Worm (Caenorhabditis elegans) whole organism, L1 larva: ENCODE results near the gene srsx-19.
A peak's percentile ranks its signal among the peaks of the same experiment; 100 is the strongest.

Experiments used
- F16B12.6 ChIP-seq: fragments of 150-350 bp; optimal IDR thresholded peaks from 2 replicates; lab custom pipeline; 2014; ENCODE audit warnings: missing biosample characterization, missing genetic modification characterization
- aha-1 ChIP-seq: fragments of 150-350 bp; optimal IDR thresholded peaks from 2 replicates; lab custom pipeline; 2014; ENCODE audit warnings: missing biosample characterization, missing genetic modification characterization
- aly-2 ChIP-seq: fragments of 150-350 bp; optimal IDR thresholded peaks from 2 replicates; lab custom pipeline; 2014; ENCODE audit warnings: missing biosample characterization, missing genetic modification characterization
- ama-1 ChIP-seq: fragments of 150-350 bp; optimal IDR thresholded peaks from 2 replicates; lab custom pipeline; 2014
- ceh-63 ChIP-seq: fragments of 200-800 bp; sonication (Bioruptor generic); optimal IDR thresholded peaks from 2 replicates; lab custom pipeline; 2018; ENCODE audit warnings: mild to moderate bottlenecking, missing genetic modification characterization, missing compliant biosample characterization
- ceh-8 ChIP-seq: fragments of 200-800 bp; sonication (Bioruptor generic); optimal IDR thresholded peaks from 2 replicates; lab custom pipeline; 2018; ENCODE audit warnings: mild to moderate bottlenecking, missing genetic modification characterization, moderate library complexity, missing compliant biosample characterization
- ceh-82 ChIP-seq, 3 experiments: fragments of 150-350 bp in 1 of 3; sonication (generic microtip) in 2 of 3; optimal IDR thresholded peaks; 2 replicates each; lab custom pipeline; 2014 to 2017; ENCODE audit warnings: missing biosample characterization in 3 of 3, missing genetic modification characterization in 3 of 3
- ceh-88 ChIP-seq: fragments of 200-800 bp; sonication (Bioruptor generic); IDR thresholded peaks from 2 replicates; pipeline ENCODE4 v1.3.6; 2022; ENCODE audit warnings: missing genetic modification characterization, missing compliant biosample characterization
- egl-13 ChIP-seq: sonication (generic microtip); optimal IDR thresholded peaks from 2 replicates; lab custom pipeline; 2016; ENCODE audit warnings: missing genotype, missing genetic modification reagents, missing genetic modification characterization, missing compliant biosample characterization
- egl-27 ChIP-seq, 2 experiments: fragments of 150-350 bp in 1 of 2; sonication (generic microtip); optimal IDR thresholded peaks; 3 replicates each; lab custom pipeline; 2017 to 2018; ENCODE audit warnings: missing biosample characterization in 2 of 2, missing genetic modification characterization in 2 of 2, missing genetic modification reagents in 2 of 2
- elt-3 ChIP-seq, 6 experiments: fragments of 150-350 bp in 1 of 6; sonication (generic microtip); optimal IDR thresholded peaks; 2 replicates each; lab custom pipeline; 2017 to 2018; ENCODE audit warnings: missing biosample characterization in 6 of 6, missing genetic modification characterization in 6 of 6, inconsistent platforms in 1 of 6
- ets-5 ChIP-seq: fragments of 200-800 bp; sonication (Bioruptor generic); IDR thresholded peaks from 2 replicates; pipeline ENCODE4 v1.3.6; 2022; ENCODE audit warnings: missing genetic modification characterization, missing compliant biosample characterization
- fos-1 ChIP-seq: fragments of 150-350 bp; optimal IDR thresholded peaks from 2 replicates; lab custom pipeline; 2014; ENCODE audit warnings: missing biosample characterization, missing genetic modification characterization
- hlh-4 ChIP-seq: sonication (generic microtip); optimal IDR thresholded peaks from 2 replicates; lab custom pipeline; 2016; ENCODE audit warnings: mild to moderate bottlenecking, missing genetic modification characterization, missing compliant biosample characterization
- hpl-2 ChIP-seq: fragments of 150-350 bp; optimal IDR thresholded peaks from 2 replicates; lab custom pipeline; 2014; ENCODE audit warnings: missing biosample characterization, missing genetic modification reagents, missing genetic modification characterization
- lin-13 ChIP-seq: fragments of 150-350 bp; optimal IDR thresholded peaks from 2 replicates; lab custom pipeline; 2014; ENCODE audit warnings: missing biosample characterization, missing genetic modification reagents, missing genetic modification characterization
- lin-15B ChIP-seq: fragments of 150-350 bp; sonication (generic microtip); optimal IDR thresholded peaks from 3 replicates; lab custom pipeline; 2014; ENCODE audit warnings: missing biosample characterization, missing genetic modification characterization
- lin-35 ChIP-seq, 2 experiments: fragments of 150-350 bp; optimal IDR thresholded peaks; 2 replicates each; lab custom pipeline; 2014; ENCODE audit warnings: missing biosample characterization in 2 of 2, missing genetic modification characterization in 2 of 2, missing genetic modification reagents in 2 of 2
- lin-39 ChIP-seq: fragments of 150-350 bp; optimal IDR thresholded peaks from 2 replicates; lab custom pipeline; 2014; ENCODE audit warnings: missing biosample characterization, missing genetic modification reagents, missing genetic modification characterization
- mep-1 ChIP-seq: fragments of 150-350 bp; optimal IDR thresholded peaks from 2 replicates; lab custom pipeline; 2014; ENCODE audit warnings: missing biosample characterization, missing genetic modification characterization
- nhr-11 ChIP-seq: fragments of 150-350 bp; optimal IDR thresholded peaks from 2 replicates; lab custom pipeline; 2014; ENCODE audit warnings: missing biosample characterization, missing genetic modification characterization
- nhr-19 ChIP-seq: fragments of 200-800 bp; sonication (Bioruptor generic); conservative IDR thresholded peaks from 2 replicates; pipeline ENCODE4 v1.3.6; 2022; ENCODE audit warnings: missing genetic modification characterization, missing compliant biosample characterization
- nhr-20 ChIP-seq: sonication (generic microtip); optimal IDR thresholded peaks from 2 replicates; lab custom pipeline; 2016; ENCODE audit warnings: mild to moderate bottlenecking, missing genetic modification characterization, missing compliant biosample characterization
- nhr-28 ChIP-seq: fragments of 150-350 bp; optimal IDR thresholded peaks from 2 replicates; lab custom pipeline; 2014; ENCODE audit warnings: missing biosample characterization, missing genetic modification characterization
- nhr-71 ChIP-seq: sonication (generic microtip); optimal IDR thresholded peaks from 2 replicates; lab custom pipeline; 2016; ENCODE audit warnings: mild to moderate bottlenecking, missing genetic modification characterization, moderate library complexity, missing compliant biosample characterization
- nhr-77 ChIP-seq: fragments of 150-350 bp; optimal IDR thresholded peaks from 2 replicates; lab custom pipeline; 2014; ENCODE audit warnings: missing biosample characterization, missing genetic modification characterization
- nhr-84 ChIP-seq: sonication (generic microtip); optimal IDR thresholded peaks from 2 replicates; lab custom pipeline; 2017; ENCODE audit warnings: missing biosample characterization, missing genetic modification characterization
- nhr-85 ChIP-seq: sonication (generic microtip); peaks from one replicate; lab custom pipeline; 2016; ENCODE audit warnings: missing genetic modification characterization, inconsistent platforms, missing compliant biosample characterization
- pax-3 ChIP-seq: fragments of 200-800 bp; sonication (Bioruptor generic); optimal IDR thresholded peaks from 2 replicates; lab custom pipeline; 2018; ENCODE audit warnings: mild to moderate bottlenecking, missing genetic modification characterization, moderate library complexity, missing compliant biosample characterization
- pqm-1 ChIP-seq: sonication (generic microtip); optimal IDR thresholded peaks from 3 replicates; lab custom pipeline; 2017; ENCODE audit warnings: missing biosample characterization, missing genetic modification characterization
- skn-1 ChIP-seq: fragments of 150-350 bp; optimal IDR thresholded peaks from 2 replicates; lab custom pipeline; 2014; ENCODE audit warnings: missing biosample characterization, missing genetic modification characterization
- sup-37 ChIP-seq: fragments of 200-800 bp; sonication (Bioruptor generic); optimal IDR thresholded peaks from 2 replicates; lab custom pipeline; 2018; ENCODE audit warnings: mild to moderate bottlenecking, missing genetic modification characterization, missing compliant biosample characterization
- tbx-2 ChIP-seq: sonication (generic microtip); optimal IDR thresholded peaks from 2 replicates; lab custom pipeline; 2016; ENCODE audit warnings: missing genetic modification characterization, missing compliant biosample characterization
- zag-1 ChIP-seq: fragments of 150-350 bp; optimal IDR thresholded peaks from 2 replicates; lab custom pipeline; 2014; ENCODE audit warnings: missing biosample characterization, missing genetic modification characterization

Gene srsx-19

DNA sequence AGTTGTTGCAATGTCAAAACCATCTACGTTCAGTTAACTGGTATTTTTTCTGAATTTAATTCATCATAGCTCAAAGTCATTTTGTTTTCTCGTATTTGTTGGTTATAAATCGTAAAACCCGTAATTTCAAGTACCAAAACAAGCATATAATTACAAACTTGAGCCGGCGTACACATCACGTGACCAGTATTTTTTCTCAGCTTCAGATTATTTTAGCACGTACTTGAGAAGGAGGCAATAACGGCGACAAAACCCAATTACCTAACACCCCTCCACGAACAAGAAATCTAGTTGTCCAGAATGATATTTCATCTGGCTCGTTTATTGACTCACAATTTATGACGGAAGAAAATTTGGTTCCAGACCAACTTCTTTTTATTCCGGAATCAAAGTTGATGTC lies 28.6 kb upstream of the srsx-19 start, which contains the start of gene srx-135:
Gene srx-135, plus strand, starts transcription at position 301 of the 400 bp plus-strand sequence.
- TF ChIP-seq ama-1 (lab: Kevin White, UChicago) (no peak), egl-13 (tag; lab: Kevin White, UChicago) (no peak), ceh-88 (GFP tag; lab: Robert Waterston, UW) (no peak), mep-1 (tag; lab: Kevin White, UChicago) (no peak), fos-1 (tag; lab: Kevin White, UChicago) (no peak), nhr-85 (no peak), nhr-28 (tag; lab: Kevin White, UChicago) (no peak), elt-3 (tag; optimal IDR thresholded peaks at IDR 0.05; lab: Kevin White, UChicago) (no peak), egl-27 (tag; optimal IDR thresholded peaks at IDR 0.05; lab: Kevin White, UChicago) (no peak), lin-35 (GFP tag; optimal IDR thresholded peaks at IDR 0.05; lab: Kevin White, UChicago) (no peak), lin-39 (tag; lab: Kevin White, UChicago) (no peak), nhr-77 (tag; lab: Kevin White, UChicago) (no peak)

DNA sequence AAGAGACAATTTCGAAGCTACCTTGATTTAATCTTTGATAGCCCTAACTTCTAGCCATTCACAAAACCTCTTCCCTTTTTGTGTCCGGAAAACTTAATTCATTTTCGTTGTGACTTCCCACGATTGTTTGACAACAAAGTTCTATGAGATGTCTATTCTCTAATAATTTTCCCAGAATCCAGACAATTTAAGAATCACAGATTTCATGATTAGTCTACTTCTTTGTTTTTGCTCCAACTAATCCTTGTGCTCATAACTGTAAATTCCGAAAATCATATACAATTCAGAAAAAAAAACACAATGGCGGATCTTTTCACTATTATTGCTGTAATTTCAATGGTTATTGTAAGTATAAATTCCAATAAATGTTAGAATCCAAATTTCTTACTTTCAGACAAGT lies 25.0 kb upstream of the srsx-19 start, which contains the start of gene srx-137:
Gene srx-137, plus strand, starts transcription at position 301 of the 400 bp plus-strand sequence.
- TF ChIP-seq nhr-19 (GFP tag; lab: Robert Waterston, UW) = no peak
- no peak for TF ChIP-seq ceh-63 (GFP tag; lab: Kevin White, UChicago)
- TF ChIP-seq zag-1 (tag; lab: Kevin White, UChicago) = no peak
- TF ChIP-seq egl-27 (tag; optimal IDR thresholded peaks at IDR 0.05; lab: Kevin White, UChicago) = no peak
- TF ChIP-seq tbx-2 = no peak
- TF ChIP-seq F16B12.6 (tag; lab: Kevin White, UChicago) = no peak
- TF ChIP-seq pqm-1 (tag; lab: Kevin White, UChicago) = no peak
- TF ChIP-seq hpl-2 (GFP tag; lab: Kevin White, UChicago) = no peak
- TF ChIP-seq lin-35 (GFP tag; optimal IDR thresholded peaks at IDR 0.05; lab: Kevin White, UChicago) = no peak
- no peak for TF ChIP-seq lin-15B (tag; lab: Kevin White, UChicago)
- TF ChIP-seq ets-5 (GFP tag; lab: Robert Waterston, UW) = no peak
- TF ChIP-seq hlh-4 (tag; lab: Kevin White, UChicago) = no peak
- TF ChIP-seq ceh-8 (GFP tag; lab: Kevin White, UChicago) = no peak
- no peak for TF ChIP-seq sup-37
- no peak for TF ChIP-seq pax-3 (tag; lab: Kevin White, UChicago)
- no peak for TF ChIP-seq aha-1
- TF ChIP-seq, all 84 proteins: peak for 0

DNA sequence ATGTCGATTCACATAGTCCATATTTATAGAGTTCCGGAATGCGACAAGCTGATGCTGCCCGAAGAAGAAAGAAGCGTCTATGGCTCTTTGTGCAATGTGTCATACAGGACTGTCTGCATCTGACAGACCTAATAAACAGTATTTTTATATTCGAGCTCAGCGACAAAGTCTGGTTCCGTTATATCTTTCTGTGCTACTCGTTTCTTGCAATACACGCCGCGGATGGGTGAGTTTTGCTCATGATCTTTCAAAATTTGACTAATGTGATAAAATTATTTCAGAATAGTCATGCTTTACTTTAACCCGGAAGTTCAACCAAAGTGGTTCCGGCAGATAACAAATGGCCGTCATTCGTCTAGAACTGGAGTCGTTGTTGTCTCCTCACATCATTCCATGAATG lies 23.8 kb upstream of the srsx-19 start:
- no peak for TF ChIP-seq sup-37
- TF ChIP-seq lin-15B (tag; lab: Kevin White, UChicago) = no peak
- TF ChIP-seq ceh-82 (tag; optimal IDR thresholded peaks at IDR 0.05; lab: Kevin White, UChicago) = no peak
- no peak for TF ChIP-seq aly-2
- TF ChIP-seq nhr-20 (tag; lab: Kevin White, UChicago) = no peak
- TF ChIP-seq nhr-85 = no peak
- TF ChIP-seq nhr-71 = no peak
- TF ChIP-seq lin-13 (GFP tag; lab: Kevin White, UChicago) = no peak
- no peak for TF ChIP-seq egl-27 (tag; optimal IDR thresholded peaks at IDR 0.05; lab: Kevin White, UChicago)
- TF ChIP-seq elt-3 (tag; optimal IDR thresholded peaks at IDR 0.05; lab: Kevin White, UChicago) = no peak

DNA sequence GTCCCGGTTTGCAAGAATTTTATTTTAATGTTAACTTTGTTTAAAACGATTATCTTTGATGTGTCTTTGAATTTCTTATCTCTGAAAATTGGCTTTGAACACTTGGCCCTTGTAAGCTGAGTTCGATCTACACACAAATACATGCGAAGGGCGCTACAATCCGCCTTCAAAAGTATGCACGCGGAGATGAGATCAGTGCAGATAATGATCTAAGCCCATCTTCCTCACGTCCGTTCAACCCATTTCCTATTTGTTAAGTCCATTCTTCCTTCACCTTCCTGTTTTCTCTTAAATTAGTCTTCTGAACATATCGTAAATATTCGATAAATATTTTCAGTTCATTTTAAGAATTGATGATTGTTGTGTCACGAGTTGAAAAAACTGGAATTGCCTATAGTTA lies 21.1 kb upstream of the srsx-19 start, which contains the start of gene nhr-175:
Gene nhr-175, plus strand, starts transcription at position 339 of the 400 bp plus-strand sequence.
- no peak for TF ChIP-seq skn-1 (tag; lab: Kevin White, UChicago)
- TF ChIP-seq nhr-85 = peak; percentile 61

DNA sequence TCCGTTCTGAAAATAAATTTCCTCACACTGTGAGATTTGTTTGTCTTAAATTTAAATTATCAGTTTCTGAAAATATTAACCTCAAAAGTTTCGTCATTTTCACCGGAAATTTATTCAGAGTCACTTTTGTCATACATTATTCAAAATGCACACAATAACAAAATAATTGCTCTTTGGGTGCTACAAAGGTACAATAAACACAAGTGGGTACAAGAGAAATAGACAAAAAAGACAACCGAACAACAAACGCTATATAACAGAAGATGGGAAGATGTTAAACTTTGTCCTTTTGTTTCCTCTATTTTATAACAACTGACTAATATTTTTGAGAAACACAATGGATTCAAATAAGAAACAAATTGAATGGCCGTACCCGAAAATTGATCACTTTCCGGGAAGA lies 17.9 kb upstream of the srsx-19 start:
- TF ChIP-seq nhr-84 (tag; lab: Kevin White, UChicago) (no peak), nhr-19 (GFP tag; lab: Robert Waterston, UW) (peak; percentile 14; the same call in 1 of the 2 replicates), nhr-71 (no peak), nhr-11 (tag; lab: Kevin White, UChicago) (peak; percentile 85), nhr-77 (tag; lab: Kevin White, UChicago) (no peak)
